Fruit fly (Drosophila melanogaster): ENCODE data around the gene GAA1.

Gene GAA1

dm6 chrX:5883394-5883793 lies 10.2 kb upstream of the GAA1 start (continued):
- TF ChIP-seq CG15011 (GFP tag; optimal IDR thresholded peaks at IDR 0.05) (no peak), Med (GFP tag) (peak; percentile 86), Atf3 (GFP tag; optimal IDR thresholded peaks at IDR 0.05) (no peak), stc (GFP tag; IDR thresholded peaks at IDR 0.05) (no peak), HHEX (GFP tag; optimal IDR thresholded peaks at IDR 0.05) (no peak), prd (optimal IDR thresholded peaks at IDR 0.05) (no peak), prd (GFP tag; IDR thresholded peaks at IDR 0.05) (peak; percentile 40; the same call in 1 of the 3 replicates), repo (GFP tag; optimal IDR thresholded peaks at IDR 0.05) (peak; percentile 10), Hr39 (optimal IDR thresholded peaks at IDR 0.05) (no peak), Hmx (GFP tag; optimal IDR thresholded peaks at IDR 0.05) (no peak), sisA (GFP tag; IDR thresholded peaks at IDR 0.05) (0 out of 2 replicates have a peak, but pooled peaks have one; percentile 24), Lhr (GFP tag; optimal IDR thresholded peaks at IDR 0.05) (peak; percentile 82), Sry-δ (GFP tag; optimal IDR thresholded peaks at IDR 0.05) (peak; percentile 38), twi (tag; optimal IDR thresholded peaks at IDR 0.05) (peak; percentile 8), Mrtf (GFP tag; IDR thresholded peaks at IDR 0.05) (no peak), TFAM (GFP tag; optimal IDR thresholded peaks at IDR 0.05) (no peak), kah (GFP tag; optimal IDR thresholded peaks at IDR 0.05) (no peak), tio (GFP tag; optimal IDR thresholded peaks at IDR 0.05) (no peak), aop (GFP tag; IDR thresholded peaks at IDR 0.05) (no peak), CG3065 (GFP tag; optimal IDR thresholded peaks at IDR 0.05) (no peak), CG6689 (GFP tag; IDR thresholded peaks at IDR 0.05) (no peak), CG7745 (tag; optimal IDR thresholded peaks at IDR 0.05) (no peak), pan (optimal IDR thresholded peaks at IDR 0.05) (no peak), pan (GFP tag; optimal IDR thresholded peaks at IDR 0.05 in 1 of 2, IDR thresholded peaks at IDR 0.05 in 1 of 2) (peak in 1 of 2 experiments; percentile 42), H2.0 (GFP tag; IDR thresholded peaks at IDR 0.05) (no peak), PHDP (tag; optimal IDR thresholded peaks at IDR 0.05) (peak; percentile 17), CG16863 (GFP tag; optimal IDR thresholded peaks at IDR 0.05) (peak; percentile 20), ssp (GFP tag; IDR thresholded peaks at IDR 0.05) (0 out of 2 replicates have a peak, but pooled peaks have one; percentile 28), Scr (GFP tag; IDR thresholded peaks at IDR 0.05; ENCODE audit: partially characterized antibody) (no peak), Hr78 (GFP tag; optimal IDR thresholded peaks at IDR 0.05) (no peak), cato (GFP tag; optimal IDR thresholded peaks at IDR 0.05; ENCODE audit: borderline replicate concordance) (no peak), CG14710 (tag; optimal IDR thresholded peaks at IDR 0.05) (peak; percentile 34), CG32767 (GFP tag; IDR thresholded peaks at IDR 0.05) (no peak), Dbx (GFP tag; IDR thresholded peaks at IDR 0.05) (peak; percentile 74), lab (GFP tag; optimal IDR thresholded peaks at IDR 0.05) (peak; percentile 34), Lpt (GFP tag; optimal IDR thresholded peaks at IDR 0.05) (no peak), CG11456 (GFP tag; IDR thresholded peaks at IDR 0.05) (peak; percentile 82), seq (GFP tag; IDR thresholded peaks at IDR 0.05) (no peak), CG12744 (GFP tag; optimal IDR thresholded peaks at IDR 0.05) (peak; percentile 10), nerfin-2 (GFP tag; IDR thresholded peaks at IDR 0.05; ENCODE audit: partially characterized antibody) (no peak), Ssrp (tag; optimal IDR thresholded peaks at IDR 0.05) (no peak), Hr51 (GFP tag; optimal IDR thresholded peaks at IDR 0.05) (peak; percentile 10 to 15), CG3163 (GFP tag; optimal IDR thresholded peaks at IDR 0.05) (peak; percentile 15), CG42726 (GFP tag; IDR thresholded peaks at IDR 0.05; ENCODE audit: partially characterized antibody) (peak; percentile 79; the same call in 1 of the 2 replicates), CG9932 (GFP tag; IDR thresholded peaks at IDR 0.05) (peak; percentile 58; the same call in 1 of the 2 replicates), ranshi (GFP tag; IDR thresholded peaks at IDR 0.05) (peak; percentile 13; the same call in 1 of the 2 replicates), Meics (GFP tag; optimal IDR thresholded peaks at IDR 0.05) (peak; percentile 46), Abd-B (GFP tag; optimal IDR thresholded peaks at IDR 0.05) (peak; percentile 2), grau (tag; optimal IDR thresholded peaks at IDR 0.05) (peak; percentile 58), tx (GFP tag; optimal IDR thresholded peaks at IDR 0.05) (no peak), CG4854 (GFP tag; optimal IDR thresholded peaks at IDR 0.05) (peak; percentile 13), CG17328 (GFP tag; IDR thresholded peaks at IDR 0.05) (peak; percentile 26; the same call in 1 of the 2 replicates)

All from whole organism, embryonic.